Worm (Caenorhabditis elegans): Measurements from ENCODE around the gene snt-2.
A peak's percentile ranks its signal among the peaks of the same experiment; 100 is the strongest.

Gene snt-2

ce11 chrIII:783254-783753, 10.2 kb downstream of the snt-2 start, which contains the start of the genes dagl-2 and ppm-1.G (continued):
- TF ChIP-seq aptf-2 (GFP tag; conservative IDR thresholded peaks at IDR 0.05), result peak; percentile 62; the same call in 1 of the 2 replicates
- TF ChIP-seq F52B5.7 (tag; optimal IDR thresholded peaks at IDR 0.05), result no peak
- TF ChIP-seq pha-4 (tag; optimal IDR thresholded peaks at IDR 0.05), result no peak
- no peak for TF ChIP-seq unc-62 (GFP tag; optimal IDR thresholded peaks at IDR 0.05)
- peak; percentile 44 for TF ChIP-seq ztf-18 (tag; optimal IDR thresholded peaks at IDR 0.05)
- TF ChIP-seq lin-35 (GFP tag; optimal IDR thresholded peaks at IDR 0.05), result no peak
- TF ChIP-seq athp-1 (tag; optimal IDR thresholded peaks at IDR 0.05), result no peak
- TF ChIP-seq egl-44 (GFP tag; IDR thresholded peaks at IDR 0.05), result no peak
- TF ChIP-seq lin-54 (GFP tag; optimal IDR thresholded peaks at IDR 0.05), result peak; percentile 53
- TF ChIP-seq nhr-80 (tag; optimal IDR thresholded peaks at IDR 0.05), result peak; percentile 28
- peak in 1 of 2 experiments; percentile 3 for TF ChIP-seq rec-8 (tag; optimal IDR thresholded peaks at IDR 0.05)
- no peak for TF ChIP-seq tbp1 (GFP tag; optimal IDR thresholded peaks at IDR 0.05)
- TF ChIP-seq die-1 (tag; optimal IDR thresholded peaks at IDR 0.05), result no peak
- TF ChIP-seq ama-1 (optimal IDR thresholded peaks at IDR 0.05), result no peak
- TF ChIP-seq ama-1 (GFP tag; optimal IDR thresholded peaks at IDR 0.05), result no peak
- TF ChIP-seq dpl-1 (GFP tag; optimal IDR thresholded peaks at IDR 0.05), result no peak
- no peak for TF ChIP-seq nfya-2 (GFP tag; IDR thresholded peaks at IDR 0.05)
- TF ChIP-seq snpc-1.1 (tag; optimal IDR thresholded peaks at IDR 0.05; ENCODE audit: insufficient read depth), result no peak
- TF ChIP-seq D2030.7 (GFP tag; IDR thresholded peaks at IDR 0.05), result no peak
- TF ChIP-seq xnd-1 (tag; optimal IDR thresholded peaks at IDR 0.05), result no peak
- no peak for TF ChIP-seq somi-1 (GFP tag; optimal IDR thresholded peaks at IDR 0.05)
- no peak for TF ChIP-seq ztf-6 (GFP tag; IDR thresholded peaks at IDR 0.05)
- no peak for TF ChIP-seq hrde-1 (tag; optimal IDR thresholded peaks at IDR 0.05; ENCODE audit: borderline replicate concordance)
- no peak for TF ChIP-seq ccch-3 (GFP tag; optimal IDR thresholded peaks at IDR 0.05)
- TF ChIP-seq hlh-12 (tag; optimal IDR thresholded peaks at IDR 0.05), result no peak
- no peak for TF ChIP-seq ztf-26 (tag; optimal IDR thresholded peaks at IDR 0.05)
- TF ChIP-seq F33H1.4 (GFP tag; IDR thresholded peaks at IDR 0.05), result peak; percentile 47; the same call in 1 of the 2 replicates
- TF ChIP-seq Y95B8A.8 (GFP tag; IDR thresholded peaks at IDR 0.05), result no peak
- TF ChIP-seq hmg-1.2 (GFP tag; IDR thresholded peaks at IDR 0.05), result peak; percentile 20; the same call in 1 of the 2 replicates
- 0 out of 2 replicates have a peak, but pooled peaks have one; percentile 23 for TF ChIP-seq K11D2.4 (GFP tag; IDR thresholded peaks at IDR 0.05)
- TF ChIP-seq lin-26 (GFP tag; IDR thresholded peaks at IDR 0.05), result no peak
- TF ChIP-seq snpc-3.4 (tag; optimal IDR thresholded peaks at IDR 0.05), result peak; percentile 21
- TF ChIP-seq chd-7 (tag; optimal IDR thresholded peaks at IDR 0.05), result no peak
- TF ChIP-seq B0336.3 (GFP tag; IDR thresholded peaks at IDR 0.05), result no peak
- 0 out of 2 replicates have a peak, but pooled peaks have one; percentile 52 for TF ChIP-seq attf-3 (GFP tag; conservative IDR thresholded peaks at IDR 0.05)
- no peak for TF ChIP-seq rpc-1 (optimal IDR thresholded peaks at IDR 0.05)
- TF ChIP-seq rpc-1 (tag; optimal IDR thresholded peaks at IDR 0.05), result no peak
- TF ChIP-seq nfya-1 (tag; optimal IDR thresholded peaks at IDR 0.05; ENCODE audit: borderline replicate concordance, insufficient read depth), result no peak
- TF ChIP-seq snpc-1.3 (tag; optimal IDR thresholded peaks at IDR 0.05; ENCODE audit: insufficient read depth), result peak; percentile 6
- no peak for TF ChIP-seq nhr-90 (tag; optimal IDR thresholded peaks at IDR 0.05)
- TF ChIP-seq zim-3 (tag; optimal IDR thresholded peaks at IDR 0.05), result no peak
- TF ChIP-seq repo-1 (tag; optimal IDR thresholded peaks at IDR 0.05), result no peak
- TF ChIP-seq nfyb-1 (GFP tag; IDR thresholded peaks at IDR 0.05), result no peak
- TF ChIP-seq ceh-100 (GFP tag; IDR thresholded peaks at IDR 0.05), result no peak
- TF ChIP-seq dpff-1 (tag; optimal IDR thresholded peaks at IDR 0.05), result no peak
- peak; percentile 22 for TF ChIP-seq madf-10 (tag; optimal IDR thresholded peaks at IDR 0.05)
- TF ChIP-seq egl-18 (GFP tag; IDR thresholded peaks at IDR 0.05), result no peak
- peak; percentile 63 for TF ChIP-seq F23B12.7 (tag; optimal IDR thresholded peaks at IDR 0.05; ENCODE audit: insufficient read depth)
- TF ChIP-seq cebp-2 (GFP tag; IDR thresholded peaks at IDR 0.05), result no peak

Data from whole organism, young adult.